Worm (Caenorhabditis elegans): ENCODE results near the gene F36G3.1.
A peak's percentile ranks its signal among the peaks of the same experiment; 100 is the strongest.

Gene F36G3.1

DNA sequence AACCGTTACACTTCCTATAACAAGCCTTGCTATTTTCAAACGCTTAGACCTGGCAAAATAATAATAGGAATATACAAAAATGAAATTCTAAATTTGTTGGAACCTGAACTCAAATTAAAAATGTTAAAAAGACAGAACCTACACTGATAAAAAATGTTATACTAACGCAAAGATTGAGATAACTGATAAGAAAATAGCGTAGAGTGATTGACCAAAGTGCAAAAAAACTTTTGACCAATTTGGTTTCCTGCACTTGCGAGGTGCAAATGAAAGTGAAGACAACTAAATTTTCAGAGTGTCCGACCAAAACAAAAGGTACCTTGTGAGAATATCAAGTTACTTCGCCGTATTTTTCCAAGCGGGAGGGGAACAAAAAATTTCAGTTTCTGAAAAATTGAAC, 6.6 kb upstream of the F36G3.1 start:
- TF ChIP-seq nhr-111 (GFP tag; optimal IDR thresholded peaks at IDR 0.05) (no peak), pqm-1 (tag; optimal IDR thresholded peaks at IDR 0.05) (peak; percentile 60), zfp-2 (tag; optimal IDR thresholded peaks at IDR 0.05) (no peak), snpc-4 (tag; optimal IDR thresholded peaks at IDR 0.05) (no peak), hlh-11 (tag; optimal IDR thresholded peaks at IDR 0.05) (no peak), F37D6.2 (tag; optimal IDR thresholded peaks at IDR 0.05) (no peak), Y48G9A.11 (GFP tag; IDR thresholded peaks at IDR 0.05) (no peak)

DNA sequence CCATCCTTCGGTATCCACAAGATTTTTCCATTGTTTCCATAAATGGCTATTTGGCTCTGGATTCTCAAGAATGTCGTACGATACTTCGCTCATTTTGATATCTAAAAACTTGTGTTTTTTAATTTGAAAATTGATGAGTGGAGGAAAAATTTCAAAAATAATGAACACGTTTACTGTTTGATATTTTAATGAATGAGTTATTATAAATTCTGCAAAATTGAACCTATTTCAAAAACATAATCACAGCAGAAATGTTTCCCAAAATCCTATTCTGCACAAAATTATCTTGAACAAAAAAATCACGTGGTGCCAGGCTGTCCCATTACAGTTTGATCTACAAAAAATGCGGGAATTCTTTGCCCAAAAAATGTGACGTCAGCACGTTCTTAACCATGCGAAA, 5.2 kb upstream of the F36G3.1 start, which contains the start of gene F36G3.2:
TSS of gene F36G3.2 (minus strand) at position 101 of the 400 bp plus-strand sequence.
- TF ChIP-seq daf-12 (tag; optimal IDR thresholded peaks at IDR 0.05) (no peak), skn-1 (tag; optimal IDR thresholded peaks at IDR 0.05) (no peak), nhr-41 (GFP tag; IDR thresholded peaks at IDR 0.05) (no peak), duxl-1 (tag; optimal IDR thresholded peaks at IDR 0.05; ENCODE audit: poor library complexity) (no peak), tag-97 (GFP tag; IDR thresholded peaks at IDR 0.05) (no peak), mes-2 (tag; optimal IDR thresholded peaks at IDR 0.05; ENCODE audit: poor library complexity, severe bottlenecking) (no peak), nhr-102 (tag; optimal IDR thresholded peaks at IDR 0.05) (no peak), ceh-28 (tag; optimal IDR thresholded peaks at IDR 0.05) (no peak), fkh-10 (GFP tag; optimal IDR thresholded peaks at IDR 0.05) (no peak), dmd-8 (GFP tag; IDR thresholded peaks at IDR 0.05) (no peak), lin-38 (GFP tag; IDR thresholded peaks at IDR 0.05) (no peak), ces-1 (GFP tag; optimal IDR thresholded peaks at IDR 0.05) (no peak), unc-130 (GFP tag; optimal IDR thresholded peaks at IDR 0.05) (no peak), dpl-1 (GFP tag; optimal IDR thresholded peaks at IDR 0.05) (no peak)

DNA sequence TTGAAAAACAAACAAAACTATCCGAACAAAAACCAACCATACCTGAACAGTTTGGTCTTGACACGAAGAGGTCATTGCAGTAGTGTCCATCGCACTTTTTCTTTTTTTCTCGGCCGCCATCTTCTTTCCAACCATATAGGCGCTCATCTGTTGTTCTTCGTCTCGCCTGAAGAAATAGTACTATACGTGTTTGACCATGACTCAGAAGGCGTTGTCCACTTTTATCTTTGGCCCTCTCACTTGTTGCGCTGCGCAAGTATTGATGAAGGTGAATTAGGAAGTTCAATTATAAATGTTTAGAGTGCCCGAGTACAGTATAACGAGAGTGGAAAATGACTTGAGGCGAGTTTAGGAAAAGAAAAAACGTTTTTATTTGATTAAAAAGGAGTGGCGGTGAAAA, 3.1 kb downstream of the F36G3.1 start:
- TF ChIP-seq nhr-6 (tag; optimal IDR thresholded peaks at IDR 0.05): peak; percentile 52
- no peak for TF ChIP-seq lsy-2 (tag; optimal IDR thresholded peaks at IDR 0.05)
- no peak for TF ChIP-seq fos-1 (tag; optimal IDR thresholded peaks at IDR 0.05)
- peak; percentile 1 for TF ChIP-seq hlh-11 (tag; optimal IDR thresholded peaks at IDR 0.05)
- TF ChIP-seq aha-1 (tag): peak; percentile 22
- peak; percentile 20 for TF ChIP-seq mes-2 (tag; optimal IDR thresholded peaks at IDR 0.05; ENCODE audit: poor library complexity, severe bottlenecking)

DNA sequence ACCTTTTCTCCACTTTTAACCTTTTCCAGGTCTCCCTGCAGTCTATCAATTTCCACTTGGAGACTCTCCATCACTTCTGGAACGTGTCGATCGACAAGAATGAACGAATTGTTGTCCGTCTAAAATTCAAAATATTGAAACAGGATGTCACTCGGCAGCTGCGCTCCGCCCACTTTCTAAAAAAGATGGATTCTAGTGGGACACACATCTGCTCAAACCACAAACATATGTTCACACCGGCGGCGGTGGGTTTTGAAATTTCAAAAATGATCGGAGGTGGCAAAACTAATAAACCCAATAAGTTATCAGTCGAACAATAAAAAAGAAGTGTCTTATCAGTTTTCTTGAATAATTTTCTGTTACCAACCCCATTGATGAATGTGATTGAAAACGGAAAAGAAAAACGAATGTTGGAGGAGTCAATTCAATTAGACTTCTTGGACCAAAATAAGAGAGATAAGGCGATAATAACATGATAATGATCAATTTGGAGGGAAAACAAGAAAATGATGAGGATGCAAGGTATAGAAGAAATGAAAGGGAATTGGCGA, 6.5 kb downstream of the F36G3.1 start:
- TF ChIP-seq php-3 (GFP tag; IDR thresholded peaks at IDR 0.05): peak; percentile 10; the same call in 1 of the 2 replicates
- TF ChIP-seq dmd-8 (GFP tag; IDR thresholded peaks at IDR 0.05): no peak
- TF ChIP-seq ctbp-1 (GFP tag; IDR thresholded peaks at IDR 0.05): no peak
- TF ChIP-seq unc-62 (GFP tag; optimal IDR thresholded peaks at IDR 0.05 in 1 of 2): peak in 1 of 2 experiments; percentile 10
- no peak for TF ChIP-seq unc-62 (tag; optimal IDR thresholded peaks at IDR 0.05)
- TF ChIP-seq nhr-25 (tag; optimal IDR thresholded peaks at IDR 0.05; ENCODE audit: borderline replicate concordance, insufficient read depth): no peak
- TF ChIP-seq F37D6.2 (tag; optimal IDR thresholded peaks at IDR 0.05): no peak
- peak; percentile 58 for TF ChIP-seq pqm-1 (tag; optimal IDR thresholded peaks at IDR 0.05)
- TF ChIP-seq dmd-6 (GFP tag; IDR thresholded peaks at IDR 0.05): peak; percentile 23; the same call in 1 of the 2 replicates
- no peak for TF ChIP-seq ceh-44 (GFP tag; IDR thresholded peaks at IDR 0.05)
- no peak for TF ChIP-seq daf-8 (GFP tag; IDR thresholded peaks at IDR 0.05)
- TF ChIP-seq skn-1 (tag; optimal IDR thresholded peaks at IDR 0.05): no peak
- TF ChIP-seq aha-1 (tag): peak; percentile 44
- no peak for TF ChIP-seq daf-16 (GFP tag; optimal IDR thresholded peaks at IDR 0.05)
- peak; percentile 41 for TF ChIP-seq daf-16 (tag; optimal IDR thresholded peaks at IDR 0.05)
- TF ChIP-seq arid-1 (GFP tag; conservative IDR thresholded peaks at IDR 0.05): no peak

Measured in whole organism, L4 larva.